Fruit fly (Drosophila melanogaster) whole organism, larva: Measurements from ENCODE around the gene tex.

Experiments
- noc ChIP-seq: fragments of 200-800 bp; sonication (Bioruptor generic); optimal IDR thresholded peaks from 3 replicates; lab custom pipeline; 2019; ENCODE audit warnings: missing biosample characterization, mild to moderate bottlenecking, missing genetic modification characterization, moderate library complexity

Gene tex

DNA sequence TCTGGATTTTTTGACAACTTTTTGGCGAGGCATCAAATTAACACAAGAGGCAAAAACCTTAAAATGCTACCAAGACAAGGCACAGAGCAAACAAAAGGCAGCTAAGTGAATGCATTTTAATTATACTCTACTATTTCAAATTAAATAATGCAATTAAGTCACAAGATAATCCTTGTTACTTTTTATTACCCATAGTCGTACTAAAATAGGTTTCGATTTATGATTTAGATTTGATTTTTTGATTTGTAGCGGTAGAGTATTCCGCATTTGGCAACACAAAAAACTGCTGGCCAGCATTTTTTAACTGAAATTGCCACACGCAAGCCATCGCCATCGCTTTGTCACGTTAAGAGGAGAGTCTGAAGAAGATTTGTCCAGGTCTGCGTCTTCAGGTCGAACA, 25.7 kb downstream of the tex start:
- TF ChIP-seq noc (tag; lab: Kevin White, UChicago): no peak

DNA sequence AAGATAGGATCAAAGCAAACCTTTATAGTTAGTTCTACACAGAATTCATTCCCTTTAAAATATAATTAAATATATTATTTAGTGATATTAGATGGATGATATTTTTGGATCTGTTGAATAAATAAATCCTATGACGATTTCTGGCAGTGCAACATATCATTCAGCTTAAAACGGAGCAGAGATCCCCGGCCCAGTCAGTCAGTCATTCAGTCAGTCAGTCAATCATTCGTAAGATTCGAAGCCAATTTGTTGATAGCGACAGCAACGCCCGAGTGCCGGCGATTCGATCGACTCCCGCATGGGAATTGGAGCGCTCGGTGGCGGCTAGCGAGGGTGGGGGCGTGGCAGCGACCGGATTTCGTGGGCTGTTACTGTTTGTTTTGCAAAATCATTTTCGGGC, 28.5 kb downstream of the tex start:
- TF ChIP-seq noc (tag; lab: Kevin White, UChicago): no peak

DNA sequence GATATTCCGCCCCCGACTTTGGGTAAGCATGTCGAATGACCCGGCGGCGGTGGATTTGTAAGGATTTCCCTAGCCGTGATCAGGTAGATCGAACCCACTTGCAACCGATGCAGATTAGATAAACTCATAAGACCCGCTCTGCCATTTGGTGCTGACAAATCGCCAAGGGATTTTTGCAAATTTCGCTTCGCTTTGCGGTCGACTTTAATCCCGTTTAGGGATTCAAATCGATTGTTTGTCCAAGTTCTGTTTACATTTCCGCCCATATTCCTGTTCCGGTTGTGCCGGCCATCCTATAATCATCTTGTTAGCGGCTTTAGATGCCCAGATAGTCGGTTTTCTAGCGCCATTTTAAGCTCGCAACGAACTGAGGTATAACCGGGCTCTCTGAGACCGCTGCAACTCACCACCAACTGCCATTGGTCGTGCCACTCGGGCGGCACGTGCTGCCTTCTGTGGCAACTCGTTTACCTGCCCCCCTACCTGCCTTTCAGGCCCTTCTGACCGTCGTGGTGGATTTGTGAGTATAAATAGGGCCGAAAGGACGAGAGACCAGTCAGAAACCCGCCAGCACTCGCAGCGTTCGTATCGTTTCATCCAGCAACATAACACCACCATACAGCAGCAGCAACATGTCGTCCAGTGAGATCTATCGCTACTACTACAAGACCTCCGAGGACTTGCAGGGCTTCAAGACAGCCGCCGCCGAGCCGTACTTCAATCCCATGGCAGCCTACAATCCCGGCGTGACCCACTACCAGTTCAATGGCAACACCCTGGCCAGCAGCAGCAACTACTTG, 30.8 kb downstream of the tex start, which contains the start of gene ato:
TSS of gene ato (plus strand) at position 559 of the 800 bp plus-strand sequence.
- no peak for TF ChIP-seq noc (tag; lab: Kevin White, UChicago)

DNA sequence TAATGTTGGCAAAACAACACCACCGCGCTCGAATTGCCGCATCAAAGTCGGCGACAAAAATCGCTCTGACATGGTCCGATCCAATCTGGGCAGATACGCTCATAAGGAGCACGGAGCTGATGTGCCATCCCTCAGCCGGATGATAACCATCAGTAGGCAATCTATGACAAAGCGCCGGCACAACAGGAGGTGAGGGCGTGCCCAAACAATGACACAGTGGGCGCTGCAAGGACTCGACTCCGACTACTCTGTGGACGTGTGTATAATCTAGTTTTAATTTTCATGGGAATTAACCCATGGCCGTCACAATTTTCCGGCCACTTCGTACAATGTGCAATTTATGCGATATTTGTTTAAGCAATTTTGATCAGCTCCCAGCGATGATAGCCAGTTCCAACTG, 33.4 kb downstream of the tex start:
- TF ChIP-seq noc (tag; lab: Kevin White, UChicago): no peak

DNA sequence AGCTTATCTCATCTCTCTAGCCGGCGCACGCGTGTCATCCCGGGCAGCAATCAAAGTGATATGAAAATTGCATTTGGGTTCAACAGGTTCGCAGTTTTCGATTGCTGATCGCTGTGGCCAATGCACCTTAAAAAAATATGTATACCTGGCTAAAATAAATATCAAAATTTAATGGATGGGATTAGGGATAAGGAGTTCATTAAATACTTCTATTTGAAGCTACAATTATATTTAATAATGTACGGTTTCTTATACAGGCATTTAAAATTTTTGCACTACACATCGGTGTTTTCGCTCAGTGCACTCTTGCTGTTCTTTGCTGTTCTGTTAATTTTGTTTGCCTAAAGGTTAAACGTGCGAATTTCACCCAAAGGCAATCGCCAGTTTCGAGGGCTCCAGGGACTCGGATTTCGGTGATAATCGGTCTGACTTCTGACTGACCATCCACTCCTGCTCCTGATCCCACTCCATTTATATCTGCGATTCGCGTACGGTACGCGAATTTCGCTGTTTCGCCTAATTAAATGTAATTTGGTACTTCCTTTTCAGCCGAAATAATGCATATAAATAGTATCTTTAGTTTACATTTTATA, 35.8 kb downstream of the tex start:
- TF ChIP-seq noc (tag; lab: Kevin White, UChicago): no peak

DNA sequence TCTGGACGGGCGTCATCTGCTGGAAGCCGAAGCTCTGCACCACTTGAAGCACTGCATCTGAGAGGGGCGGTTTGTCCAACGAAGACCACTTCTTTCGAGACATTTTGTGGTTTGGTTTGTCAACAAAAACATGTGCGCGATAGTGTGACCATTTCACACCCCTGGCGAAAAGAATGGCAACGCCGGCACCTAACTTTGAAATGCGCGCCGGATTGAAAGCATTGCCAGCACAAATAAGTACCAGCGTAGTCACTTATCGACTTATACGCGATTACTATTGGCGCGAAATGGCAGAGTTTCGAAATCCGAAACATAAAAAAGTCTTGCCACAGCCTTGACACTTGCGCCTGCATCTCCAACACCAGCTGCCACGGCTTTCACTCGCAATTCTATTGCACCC, 38.7 kb downstream of the tex start, which contains the start of gene CG9630:
TSS of gene CG9630 (minus strand) at position 157 of the 400 bp plus-strand sequence.
- TF ChIP-seq noc (tag; lab: Kevin White, UChicago): no peak

DNA sequence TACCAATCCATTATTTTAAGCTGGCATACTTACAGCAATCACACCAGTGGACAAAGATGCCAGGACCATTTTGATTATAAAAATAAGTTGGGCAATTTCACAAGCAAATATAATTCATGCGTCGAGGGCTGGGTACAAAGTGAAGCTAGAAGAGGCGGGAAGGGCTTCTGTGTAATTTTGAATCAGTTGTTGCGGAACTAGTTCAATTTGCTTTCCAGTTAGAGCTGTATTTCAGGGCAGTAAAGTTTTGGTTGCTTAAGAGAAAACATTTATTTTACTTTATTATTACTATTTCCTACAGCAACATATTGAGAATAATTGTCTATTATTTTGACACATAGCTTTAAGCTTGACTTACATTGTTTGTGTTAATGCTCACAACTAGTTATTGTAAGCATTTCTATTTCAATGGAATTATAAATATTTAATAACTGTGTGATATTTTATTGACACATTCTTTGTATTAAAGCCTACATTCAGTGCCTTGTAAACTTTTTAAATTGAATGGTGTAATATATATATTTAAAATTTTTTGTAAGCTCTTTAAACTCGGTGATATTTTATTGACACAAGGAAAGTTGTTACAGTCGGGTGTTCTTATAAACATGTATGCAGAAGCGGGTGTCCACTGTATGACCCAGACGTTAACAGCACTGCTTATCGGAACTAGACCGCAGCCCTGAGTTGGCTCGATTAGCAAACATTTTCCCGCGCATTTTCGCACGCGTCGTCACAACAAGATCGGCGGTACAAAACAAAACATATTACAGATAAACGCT, 44.0 kb downstream of the tex start, which contains the start of the genes RPA1 and Mcm2:
TSS of gene RPA1 (minus strand) at position 150 of the 779 bp plus-strand sequence.
TSS of gene Mcm2 (plus strand) at position 669 of the 779 bp plus-strand sequence.
- TF ChIP-seq noc (tag; lab: Kevin White, UChicago): peak; percentile 81

DNA sequence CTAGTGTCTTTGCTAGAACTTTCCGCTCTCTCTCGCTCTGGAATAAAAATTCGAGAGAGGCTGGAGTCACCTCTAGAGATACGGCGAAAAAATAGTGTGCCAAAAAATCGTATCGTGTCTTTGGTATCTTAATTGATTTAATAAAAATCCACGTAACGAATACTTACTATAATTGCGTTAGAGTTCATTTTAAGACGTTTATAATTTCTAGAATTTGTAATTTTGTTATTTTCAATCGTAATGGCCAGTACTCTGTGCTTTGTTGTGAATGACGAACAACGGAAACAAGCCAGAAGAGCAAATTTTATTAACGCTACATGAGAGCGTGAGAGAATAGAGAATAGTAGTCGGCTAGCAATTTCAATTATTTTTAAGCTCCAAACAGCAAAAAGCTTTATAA, 46.8 kb downstream of the tex start:
- no peak for TF ChIP-seq noc (tag; lab: Kevin White, UChicago)
